Worm (Caenorhabditis elegans) whole organism, late embryonic: ENCODE results near the gene yars-2.

Experiments used
- F13H6.1 ChIP-seq: sonication (generic microtip); optimal IDR thresholded peaks from 2 replicates; lab custom pipeline; 2016; ENCODE audit warnings: missing genetic modification characterization, missing compliant biosample characterization
- fkh-10 ChIP-seq: fragments of 150-350 bp; optimal IDR thresholded peaks from 2 replicates; lab custom pipeline; 2014; ENCODE audit warnings: missing biosample characterization, missing genetic modification reagents, missing genetic modification characterization
- hlh-6 ChIP-seq: sonication (generic microtip); optimal IDR thresholded peaks from 2 replicates; lab custom pipeline; 2016; ENCODE audit warnings: missing genotype, missing genetic modification characterization, missing compliant biosample characterization
- nfya-1 ChIP-seq: sonication (generic microtip); optimal IDR thresholded peaks from 2 replicates; lab custom pipeline; 2017; ENCODE audit warnings: missing genetic modification characterization, mild to moderate bottlenecking, missing compliant biosample characterization, antibody characterized with exemption, moderate library complexity
- pqm-1 ChIP-seq: sonication (generic microtip); optimal IDR thresholded peaks from 2 replicates; lab custom pipeline; 2016; ENCODE audit warnings: missing genetic modification characterization, missing compliant biosample characterization
- tbx-2 ChIP-seq: sonication (generic microtip); optimal IDR thresholded peaks from 2 replicates; lab custom pipeline; 2016; ENCODE audit warnings: missing genetic modification characterization, missing compliant biosample characterization
- ztf-16 ChIP-seq: sonication (generic microtip); optimal IDR thresholded peaks from 2 replicates; lab custom pipeline; 2017; ENCODE audit warnings: missing genetic modification characterization, missing compliant biosample characterization

DNA sequence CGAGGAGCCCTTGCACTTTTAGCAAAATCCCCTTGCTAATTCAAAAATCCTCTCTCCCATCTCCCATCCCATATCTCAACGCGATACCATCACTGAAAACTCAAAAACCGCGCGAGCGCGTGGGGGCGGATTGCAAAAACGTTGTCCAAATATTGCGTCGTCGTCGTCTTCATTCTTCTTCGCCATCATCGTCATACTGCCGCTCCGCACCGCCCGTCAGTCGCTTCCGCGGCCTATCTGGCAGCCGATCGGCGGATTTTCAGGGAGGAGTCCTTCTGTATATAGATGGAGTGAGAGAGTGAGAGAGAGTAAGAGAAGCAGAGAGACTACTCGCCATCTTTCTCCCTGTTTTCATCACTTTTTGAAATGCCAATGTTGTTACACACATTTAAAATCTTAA, 25.5 kb downstream of the yars-2 start:
- TF ChIP-seq pqm-1 (tag; lab: Kevin White, UChicago) (no peak), fkh-10 (GFP tag; lab: Kevin White, UChicago) (no peak), nfya-1 (tag; lab: Kevin White, UChicago) (no peak), hlh-6 (tag; lab: Kevin White, UChicago) (no peak), F13H6.1 (tag; lab: Kevin White, UChicago) (no peak), tbx-2 (no peak), ztf-16 (tag; lab: Kevin White, UChicago) (no peak)
